Fruit fly (Drosophila melanogaster) whole organism, prepupa: ENCODE data around the gene CG32647.

Source experiments
- Blimp-1 ChIP-seq: fragments of 200-800 bp; sonication (Bioruptor generic); optimal IDR thresholded peaks from 3 replicates; lab custom pipeline; 2017; ENCODE audit warnings: missing biosample characterization, missing genetic modification characterization, mild to moderate bottlenecking, moderate library complexity, missing genetic modification reagents
- CG10631 ChIP-seq: fragments of 200-800 bp; sonication (Bioruptor generic); optimal IDR thresholded peaks from 2 replicates; lab custom pipeline; 2016; ENCODE audit warnings: missing biosample characterization, missing genetic modification characterization
- CG11762 ChIP-seq: fragments of 200-800 bp; sonication (Bioruptor generic); optimal IDR thresholded peaks from 3 replicates; lab custom pipeline; 2016; ENCODE audit warnings: missing biosample characterization, missing genetic modification characterization; ENCODE audit not compliant: insufficient read depth
- CG11902 ChIP-seq: fragments of 200-800 bp; sonication (Bioruptor generic); optimal IDR thresholded peaks from 3 replicates; lab custom pipeline; 2016; ENCODE audit warnings: missing biosample characterization, missing genetic modification characterization
- CG15336 ChIP-seq: fragments of 200-800 bp; sonication (Bioruptor generic); IDR thresholded peaks from 2 replicates; pipeline ENCODE4 v1.3.6; 2022; ENCODE audit warnings: missing biosample characterization, missing genetic modification characterization
- CG1621 ChIP-seq: fragments of 200-800 bp; sonication (Bioruptor generic); optimal IDR thresholded peaks from 3 replicates; lab custom pipeline; 2018; ENCODE audit warnings: missing biosample characterization, mild to moderate bottlenecking, missing genetic modification characterization
- CG16779 ChIP-seq: fragments of 200-800 bp; sonication (Bioruptor generic); optimal IDR thresholded peaks from 3 replicates; lab custom pipeline; 2017; ENCODE audit warnings: missing biosample characterization, mild to moderate bottlenecking, missing genetic modification characterization
- CG3032 ChIP-seq: fragments of 200-800 bp; optimal IDR thresholded peaks from 2 replicates; lab custom pipeline; 2019; ENCODE audit warnings: missing biosample characterization, mild to moderate bottlenecking, missing genetic modification characterization, moderate library complexity
- CG31627 ChIP-seq: fragments of 200-800 bp; sonication (Bioruptor generic); optimal IDR thresholded peaks from 3 replicates; lab custom pipeline; 2016; ENCODE audit warnings: missing biosample characterization, missing genetic modification characterization
- CG34406 ChIP-seq: fragments of 200-800 bp; sonication (Bioruptor generic); optimal IDR thresholded peaks from 3 replicates; lab custom pipeline; 2016; ENCODE audit warnings: missing biosample characterization, missing genetic modification characterization
- CG3919 ChIP-seq: fragments of 200-800 bp; sonication (Bioruptor generic); optimal IDR thresholded peaks from 3 replicates; lab custom pipeline; 2016; ENCODE audit warnings: missing biosample characterization, missing genetic modification characterization
- CG4318 ChIP-seq: fragments of 200-800 bp; sonication (Bioruptor generic); optimal IDR thresholded peaks from 3 replicates; lab custom pipeline; 2017; ENCODE audit warnings: missing biosample characterization, mild to moderate bottlenecking, missing genetic modification characterization
- CG6163 ChIP-seq: fragments of 200-800 bp; sonication (Bioruptor generic); IDR thresholded peaks from 3 replicates; pipeline ENCODE4 v1.3.6; 2022; ENCODE audit warnings: missing biosample characterization, missing genetic modification characterization
- CG6276 ChIP-seq: fragments of 200-800 bp; sonication (Bioruptor generic); optimal IDR thresholded peaks from 2 replicates; lab custom pipeline; 2017; ENCODE audit warnings: missing biosample characterization, mild to moderate bottlenecking, missing genetic modification characterization
- CG6808 ChIP-seq: fragments of 200-800 bp; sonication (Bioruptor generic); optimal IDR thresholded peaks from 3 replicates; lab custom pipeline; 2017; ENCODE audit warnings: missing biosample characterization, missing genetic modification characterization, mild to moderate bottlenecking, moderate library complexity, missing genetic modification reagents
- CG7368 ChIP-seq: fragments of 200-800 bp; sonication (Bioruptor generic); optimal IDR thresholded peaks from 3 replicates; lab custom pipeline; 2016; ENCODE audit warnings: missing biosample characterization, missing genetic modification characterization
- CG8319 ChIP-seq: fragments of 200-800 bp; sonication (Bioruptor generic); optimal IDR thresholded peaks from 3 replicates; lab custom pipeline; 2016; ENCODE audit warnings: missing biosample characterization, missing genetic modification characterization
- CG8632 ChIP-seq: fragments of 200-800 bp; sonication (Bioruptor generic); optimal IDR thresholded peaks from 3 replicates; lab custom pipeline; 2016; ENCODE audit warnings: missing biosample characterization, missing genetic modification characterization
- CG9139 ChIP-seq: fragments of 200-800 bp; sonication (Bioruptor generic); optimal IDR thresholded peaks from 3 replicates; lab custom pipeline; 2017; ENCODE audit warnings: missing biosample characterization, mild to moderate bottlenecking, missing genetic modification characterization
- Eip75B ChIP-seq: fragments of 200-800 bp; sonication (Bioruptor generic); optimal IDR thresholded peaks from 3 replicates; lab custom pipeline; 2016; ENCODE audit warnings: missing biosample characterization, missing genetic modification characterization
- Eip78C ChIP-seq: fragments of 200-800 bp; sonication (Bioruptor generic); peaks from one replicate; lab custom pipeline; 2016; ENCODE audit warnings: missing biosample characterization, missing genetic modification characterization
- Eip93F ChIP-seq: fragments of 200-800 bp; sonication (Bioruptor generic); optimal IDR thresholded peaks from 2 replicates; lab custom pipeline; 2016; ENCODE audit warnings: missing biosample characterization, mild to moderate bottlenecking, missing genetic modification characterization
- Ets21C ChIP-seq: fragments of 200-800 bp; sonication (Bioruptor generic); optimal IDR thresholded peaks from 3 replicates; lab custom pipeline; 2016; ENCODE audit warnings: missing biosample characterization, missing genetic modification characterization
- Ets96B ChIP-seq: fragments of 200-800 bp; optimal IDR thresholded peaks from 2 replicates; lab custom pipeline; 2019; ENCODE audit warnings: missing biosample characterization, mild to moderate bottlenecking, missing genetic modification characterization, moderate library complexity
- Gug ChIP-seq: fragments of 200-800 bp; sonication (Bioruptor generic); IDR thresholded peaks from 2 replicates; pipeline ENCODE4 v1.3.6; 2022; ENCODE audit warnings: missing biosample characterization, missing genetic modification characterization
- Hr39 ChIP-seq: fragments of 200-800 bp; sonication (Bioruptor generic); optimal IDR thresholded peaks from 2 replicates; lab custom pipeline; 2016; ENCODE audit warnings: missing biosample characterization, missing genetic modification characterization
- Hr4 ChIP-seq: fragments of 200-800 bp; sonication (Bioruptor generic); optimal IDR thresholded peaks from 3 replicates; lab custom pipeline; 2016; ENCODE audit warnings: missing biosample characterization, missing genetic modification characterization
- Lpt ChIP-seq: fragments of 200-800 bp; sonication (Bioruptor generic); optimal IDR thresholded peaks from 3 replicates; lab custom pipeline; 2016; ENCODE audit warnings: missing biosample characterization, missing genetic modification characterization
- Met ChIP-seq: fragments of 200-800 bp; sonication (Bioruptor generic); optimal IDR thresholded peaks from 3 replicates; lab custom pipeline; 2016; ENCODE audit warnings: missing biosample characterization, missing genetic modification characterization
- OdsH ChIP-seq: fragments of 200-800 bp; sonication (Bioruptor generic); optimal IDR thresholded peaks from 3 replicates; lab custom pipeline; 2016; ENCODE audit warnings: missing biosample characterization, missing genetic modification characterization
- Smox ChIP-seq: fragments of 200-800 bp; sonication (Bioruptor generic); optimal IDR thresholded peaks from 3 replicates; lab custom pipeline; 2016; ENCODE audit warnings: missing biosample characterization, missing genetic modification characterization
- Sox102F ChIP-seq: fragments of 200-800 bp; sonication (Bioruptor generic); optimal IDR thresholded peaks from 2 replicates; lab custom pipeline; 2016; ENCODE audit warnings: missing biosample characterization, mild to moderate bottlenecking, missing genetic modification characterization
- achi ChIP-seq: fragments of 200-800 bp; sonication (Bioruptor generic); optimal IDR thresholded peaks from 3 replicates; lab custom pipeline; 2016; ENCODE audit warnings: missing biosample characterization, missing genetic modification characterization
- cyc ChIP-seq: fragments of 200-800 bp; sonication (Bioruptor generic); optimal IDR thresholded peaks from 3 replicates; lab custom pipeline; 2016; ENCODE audit warnings: missing biosample characterization, missing genetic modification characterization
- dac ChIP-seq: fragments of 200-800 bp; sonication (Bioruptor generic); optimal IDR thresholded peaks from 2 replicates; lab custom pipeline; 2017; ENCODE audit warnings: missing biosample characterization, mild to moderate bottlenecking, missing genetic modification characterization
- dsx ChIP-seq: fragments of 200-800 bp; optimal IDR thresholded peaks from 3 replicates; lab custom pipeline; 2019; ENCODE audit warnings: missing biosample characterization, mild to moderate bottlenecking, missing genetic modification characterization, moderate library complexity; ENCODE audit not compliant: poor library complexity, severe bottlenecking
- eg ChIP-seq: fragments of 200-800 bp; sonication (Bioruptor generic); IDR thresholded peaks from 3 replicates; pipeline ENCODE4 v1.3.6; 2022; ENCODE audit warnings: missing biosample characterization, missing genetic modification characterization
- esn ChIP-seq: fragments of 200-800 bp; sonication (Bioruptor generic); optimal IDR thresholded peaks from 2 replicates; lab custom pipeline; 2016; ENCODE audit warnings: missing biosample characterization, mild to moderate bottlenecking, missing genetic modification characterization, moderate library complexity
- fd59A ChIP-seq: fragments of 200-800 bp; sonication (Bioruptor generic); optimal IDR thresholded peaks from 2 replicates; lab custom pipeline; 2017; ENCODE audit warnings: missing biosample characterization, mild to moderate bottlenecking, missing genetic modification characterization, missing genetic modification reagents
- fd85E ChIP-seq: fragments of 200-800 bp; sonication (Bioruptor generic); optimal IDR thresholded peaks from 3 replicates; lab custom pipeline; 2016; ENCODE audit warnings: missing biosample characterization, missing genetic modification characterization
- net ChIP-seq: fragments of 200-800 bp; sonication (Bioruptor generic); optimal IDR thresholded peaks from 3 replicates; lab custom pipeline; 2016; ENCODE audit warnings: missing biosample characterization, missing genetic modification characterization
- pdm3 ChIP-seq: fragments of 200-800 bp; sonication (Bioruptor generic); optimal IDR thresholded peaks from 3 replicates; lab custom pipeline; 2016; ENCODE audit warnings: missing biosample characterization, missing genetic modification characterization
- salr ChIP-seq, 2 experiments: fragments of 200-800 bp; sonication (Bioruptor generic); optimal IDR thresholded peaks; 3 replicates each; lab custom pipeline; 2016 to 2018; ENCODE audit warnings: missing biosample characterization in 2 of 2, missing genetic modification characterization in 2 of 2, mild to moderate bottlenecking in 1 of 2
- spab ChIP-seq: fragments of 200-800 bp; sonication (Bioruptor generic); optimal IDR thresholded peaks from 2 replicates; lab custom pipeline; 2017; ENCODE audit warnings: missing biosample characterization, mild to moderate bottlenecking, missing genetic modification characterization, missing genetic modification reagents
- svp ChIP-seq: fragments of 200-800 bp; sonication (Bioruptor generic); peaks from one replicate; lab custom pipeline; 2016; ENCODE audit warnings: missing biosample characterization, missing genetic modification characterization
- topi ChIP-seq: fragments of 200-800 bp; sonication (Bioruptor generic); optimal IDR thresholded peaks from 3 replicates; lab custom pipeline; 2016; ENCODE audit warnings: missing biosample characterization, missing genetic modification characterization
- vri ChIP-seq: fragments of 200-800 bp; sonication (Bioruptor generic); optimal IDR thresholded peaks from 3 replicates; lab custom pipeline; 2016; ENCODE audit warnings: missing biosample characterization, mild to moderate bottlenecking, missing genetic modification characterization

Gene CG32647

DNA sequence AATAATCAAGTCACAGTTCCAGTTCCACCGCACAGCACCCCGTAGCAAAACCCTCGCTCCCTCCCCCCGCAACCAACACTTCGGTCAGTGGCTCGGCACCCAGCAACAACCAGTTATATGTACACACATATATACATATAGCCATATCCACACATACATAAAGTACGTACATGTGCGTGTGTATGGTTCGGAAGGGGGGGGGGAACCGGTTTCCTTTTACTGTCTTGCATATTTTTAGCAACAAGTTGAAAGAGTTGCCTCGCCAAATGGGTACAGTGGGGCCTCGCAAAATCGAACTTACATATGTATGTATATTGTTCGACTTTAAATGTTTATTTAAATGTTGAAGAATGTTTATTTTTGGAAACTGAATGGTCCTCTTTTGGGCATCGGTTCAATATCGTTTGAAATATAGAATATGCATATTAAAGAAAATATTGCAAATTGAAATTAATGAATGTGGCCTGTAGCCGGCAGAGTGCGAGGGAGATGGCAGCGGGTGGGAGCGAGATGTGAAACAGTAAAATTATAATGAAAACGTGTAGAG is 29.7 kb downstream of the CG32647 start (continued):
- TF ChIP-seq CG11762 (peak; percentile 63), CG7368 (peak; percentile 88), CG9139 (GFP tag; lab: Kevin White, UChicago) (peak; percentile 82), Gug (GFP tag; lab: Robert Waterston, UW) (peak; percentile 89), Hr39 (GFP tag; lab: Kevin White, UChicago) (peak; percentile 91), CG1621 (tag; lab: Kevin White, UChicago) (peak; percentile 81), CG6163 (GFP tag; lab: Robert Waterston, UW) (peak; percentile 91), CG3919 (GFP tag; lab: Kevin White, UChicago) (peak; percentile 89), Hr4 (peak; percentile 86), topi (GFP tag; lab: Kevin White, UChicago) (peak; percentile 94), CG6276 (peak; percentile 85), net (GFP tag; lab: Kevin White, UChicago) (peak; percentile 83), CG4318 (GFP tag; lab: Kevin White, UChicago) (peak; percentile 73), pdm3 (GFP tag; lab: Kevin White, UChicago) (peak; percentile 93), fd59A (peak; percentile 79), dsx (peak; percentile 84), salr (GFP tag; optimal IDR thresholded peaks at IDR 0.05; lab: Kevin White, UChicago) (peak; percentile 64 to 71), Ets21C (GFP tag; lab: Kevin White, UChicago) (peak; percentile 87), Lpt (GFP tag; lab: Kevin White, UChicago) (peak; percentile 58)

- TF ChIP-seq OdsH (GFP tag; lab: Kevin White, UChicago) (peak; percentile 99), Eip78C (GFP tag; lab: Kevin White, UChicago) (peak; percentile 99), achi (GFP tag; lab: Kevin White, UChicago) (peak; percentile 98), Gug (GFP tag; lab: Robert Waterston, UW) (peak; percentile 99), Lpt (GFP tag; lab: Kevin White, UChicago) (peak; percentile 94), CG15336 (GFP tag; lab: Robert Waterston, UW) (peak; percentile 99), CG6808 (peak; percentile 97), CG9139 (GFP tag; lab: Kevin White, UChicago) (peak; percentile 94), CG8632 (GFP tag; lab: Kevin White, UChicago) (peak; percentile 98), CG11762 (peak; percentile 99), CG34406 (GFP tag; lab: Kevin White, UChicago) (peak; percentile 98), dac (peak; percentile 95), eg (GFP tag; lab: Robert Waterston, UW) (peak; percentile 99), fd85E (GFP tag; lab: Kevin White, UChicago) (peak; percentile 90), Met (peak; percentile 96), Sox102F (GFP tag; lab: Kevin White, UChicago) (peak; percentile 94), CG7368 (peak; percentile 97), Eip75B (GFP tag; lab: Kevin White, UChicago) (peak; percentile 98), net (GFP tag; lab: Kevin White, UChicago) (peak; percentile 96), CG4318 (GFP tag; lab: Kevin White, UChicago) (peak; percentile 96), CG16779 (tag; lab: Kevin White, UChicago) (peak; percentile 92), CG3032 (tag; lab: Kevin White, UChicago) (peak; percentile 98), Smox (GFP tag; lab: Kevin White, UChicago) (peak; percentile 96), CG3919 (GFP tag; lab: Kevin White, UChicago) (peak; percentile 99), CG6276 (peak; percentile 95), Ets96B (tag; lab: Kevin White, UChicago) (peak; percentile 98), esn (peak; percentile 97), CG11902 (GFP tag; lab: Kevin White, UChicago) (peak; percentile 98), CG8319 (GFP tag; lab: Kevin White, UChicago) (peak; percentile 98), Eip93F (GFP tag; lab: Kevin White, UChicago) (peak; percentile 94), cyc (GFP tag; lab: Kevin White, UChicago) (peak; percentile 98), CG10631 (GFP tag; lab: Kevin White, UChicago) (peak; percentile 99), Hr4 (peak; percentile 97), topi (GFP tag; lab: Kevin White, UChicago) (peak; percentile 98), Hr39 (GFP tag; lab: Kevin White, UChicago) (peak; percentile 97), pdm3 (GFP tag; lab: Kevin White, UChicago) (peak; percentile 98), vri (GFP tag; lab: Kevin White, UChicago) (peak; percentile 78), salr (GFP tag; optimal IDR thresholded peaks at IDR 0.05; lab: Kevin White, UChicago) (peak; percentile 94 to 96), spab (GFP tag; lab: Kevin White, UChicago) (peak; percentile 97), fd59A (peak; percentile 98), Blimp-1 (peak; percentile 81), CG31627 (GFP tag; lab: Kevin White, UChicago) (peak; percentile 97), svp (GFP tag; lab: Kevin White, UChicago) (peak; percentile 93)
Observed at dm6 chrX:12754348-12754733, 30.4 kb downstream of the CG32647 start.
